Worm (Caenorhabditis elegans) whole organism, L2 larva: ENCODE results near the gene F56A8.4.

ENCODE experiments used
- C34F6.9 ChIP-seq: fragments of 150-350 bp; optimal IDR thresholded peaks from 2 replicates; lab custom pipeline; 2014; ENCODE audit warnings: missing biosample characterization, missing genetic modification characterization
- F13H6.1 ChIP-seq: sonication (generic microtip); optimal IDR thresholded peaks from 2 replicates; lab custom pipeline; 2016; ENCODE audit warnings: missing genetic modification characterization, missing compliant biosample characterization
- R02D3.7 ChIP-seq: fragments of 150-350 bp; optimal IDR thresholded peaks from 2 replicates; lab custom pipeline; 2014; ENCODE audit warnings: missing biosample characterization, missing genetic modification characterization
- Y55F3AM.14 ChIP-seq: fragments of 200-800 bp; sonication (Bioruptor generic); optimal IDR thresholded peaks from 2 replicates; lab custom pipeline; 2018; ENCODE audit warnings: mild to moderate bottlenecking, missing genetic modification characterization, missing compliant biosample characterization
- ZK546.5 ChIP-seq: sonication (generic microtip); optimal IDR thresholded peaks from 2 replicates; lab custom pipeline; 2017; ENCODE audit warnings: missing biosample characterization, missing genetic modification characterization
- alr-1 ChIP-seq: fragments of 150-350 bp; optimal IDR thresholded peaks from 2 replicates; lab custom pipeline; 2014; ENCODE audit warnings: missing biosample characterization, missing genetic modification characterization
- aly-2 ChIP-seq: fragments of 150-350 bp; optimal IDR thresholded peaks from 2 replicates; lab custom pipeline; 2014; ENCODE audit warnings: missing biosample characterization, missing genetic modification characterization
- blmp-1 ChIP-seq: sonication (generic microtip); optimal IDR thresholded peaks from 2 replicates; lab custom pipeline; 2017; ENCODE audit warnings: missing genetic modification characterization, mild to moderate bottlenecking, missing compliant biosample characterization, antibody characterized with exemption, moderate library complexity; ENCODE audit not compliant: insufficient read depth
- ceh-16 ChIP-seq: fragments of 150-350 bp; optimal IDR thresholded peaks from 2 replicates; lab custom pipeline; 2014; ENCODE audit warnings: missing biosample characterization, missing genetic modification characterization
- ceh-82 ChIP-seq: fragments of 150-350 bp; optimal IDR thresholded peaks from 2 replicates; lab custom pipeline; 2014; ENCODE audit warnings: missing biosample characterization, missing genetic modification characterization
- crh-2 ChIP-seq: sonication (generic microtip); optimal IDR thresholded peaks from 2 replicates; lab custom pipeline; 2017; ENCODE audit warnings: missing biosample characterization, missing genetic modification characterization
- dmd-4 ChIP-seq: sonication (generic microtip); optimal IDR thresholded peaks from 2 replicates; lab custom pipeline; 2017; ENCODE audit warnings: missing biosample characterization, missing genetic modification characterization
- fos-1 ChIP-seq: fragments of 150-350 bp; optimal IDR thresholded peaks from 2 replicates; lab custom pipeline; 2014; ENCODE audit warnings: missing biosample characterization, missing genetic modification characterization
- gmeb-1 ChIP-seq: fragments of 150-350 bp; optimal IDR thresholded peaks from 2 replicates; lab custom pipeline; 2014; ENCODE audit warnings: missing biosample characterization, missing genetic modification characterization
- lin-11 ChIP-seq: fragments of 150-350 bp; sonication (generic microtip); optimal IDR thresholded peaks from 2 replicates; lab custom pipeline; 2014; ENCODE audit warnings: missing biosample characterization, missing genetic modification characterization, inconsistent platforms, mixed read lengths
- lin-13 ChIP-seq: fragments of 150-350 bp; optimal IDR thresholded peaks from 2 replicates; lab custom pipeline; 2014; ENCODE audit warnings: missing biosample characterization, missing genetic modification reagents, missing genetic modification characterization
- lin-39 ChIP-seq: fragments of 150-350 bp; optimal IDR thresholded peaks from 2 replicates; lab custom pipeline; 2014; ENCODE audit warnings: missing biosample characterization, missing genetic modification reagents, missing genetic modification characterization
- lsy-2 ChIP-seq, 2 experiments: fragments of 150-350 bp in 1 of 2; sonication (generic microtip) in 1 of 2; optimal IDR thresholded peaks; 2 replicates each; lab custom pipeline; 2014 to 2017; ENCODE audit warnings: missing biosample characterization in 2 of 2, missing genetic modification characterization in 2 of 2
- mab-5 ChIP-seq: fragments of 150-350 bp; optimal IDR thresholded peaks from 2 replicates; lab custom pipeline; 2014; ENCODE audit warnings: missing biosample characterization, missing genetic modification characterization
- mbf-1 ChIP-seq: sonication (generic microtip); optimal IDR thresholded peaks from 2 replicates; lab custom pipeline; 2017; ENCODE audit warnings: missing biosample characterization, missing genetic modification characterization
- mdl-1 ChIP-seq, 2 experiments: fragments of 150-350 bp in 1 of 2; sonication (generic microtip) in 1 of 2; optimal IDR thresholded peaks; 2 replicates each; lab custom pipeline; 2017; ENCODE audit warnings: missing biosample characterization in 2 of 2, missing genetic modification characterization in 2 of 2
- nhr-10 ChIP-seq: sonication (generic microtip); optimal IDR thresholded peaks from 2 replicates; lab custom pipeline; 2017; ENCODE audit warnings: missing biosample characterization, missing genetic modification characterization
- nhr-11 ChIP-seq: fragments of 150-350 bp; optimal IDR thresholded peaks from 2 replicates; lab custom pipeline; 2014; ENCODE audit warnings: missing biosample characterization, missing genetic modification characterization
- nhr-12 ChIP-seq: fragments of 150-350 bp; optimal IDR thresholded peaks from 2 replicates; lab custom pipeline; 2014; ENCODE audit warnings: missing biosample characterization, missing genetic modification characterization
- nhr-129 ChIP-seq: fragments of 150-350 bp; optimal IDR thresholded peaks from 2 replicates; lab custom pipeline; 2014; ENCODE audit warnings: missing biosample characterization, missing genetic modification characterization
- nhr-21 ChIP-seq: fragments of 150-350 bp; optimal IDR thresholded peaks from 2 replicates; lab custom pipeline; 2014; ENCODE audit warnings: missing biosample characterization, missing genetic modification characterization
- nhr-23 ChIP-seq: fragments of 150-350 bp; optimal IDR thresholded peaks from 2 replicates; lab custom pipeline; 2014; ENCODE audit warnings: missing biosample characterization, missing genetic modification reagents, missing genetic modification characterization
- nhr-237 ChIP-seq: fragments of 150-350 bp; optimal IDR thresholded peaks from 2 replicates; lab custom pipeline; 2014; ENCODE audit warnings: missing biosample characterization, missing genetic modification characterization
- nhr-25 ChIP-seq: fragments of 150-350 bp; sonication (generic microtip); optimal IDR thresholded peaks from 3 replicates; lab custom pipeline; 2014; ENCODE audit warnings: missing biosample characterization, missing genetic modification characterization
- nhr-6 ChIP-seq: fragments of 150-350 bp; optimal IDR thresholded peaks from 2 replicates; lab custom pipeline; 2014; ENCODE audit warnings: missing biosample characterization, missing genetic modification characterization
- sem-4 ChIP-seq: fragments of 150-350 bp; optimal IDR thresholded peaks from 2 replicates; lab custom pipeline; 2014; ENCODE audit warnings: missing biosample characterization, missing genetic modification reagents, missing genetic modification characterization
- skn-1 ChIP-seq: sonication (generic microtip); optimal IDR thresholded peaks from 2 replicates; lab custom pipeline; 2017; ENCODE audit warnings: missing biosample characterization, missing genetic modification characterization
- sma-3 ChIP-seq: sonication (generic microtip); optimal IDR thresholded peaks from 2 replicates; lab custom pipeline; 2016; ENCODE audit warnings: missing genetic modification reagents, missing genetic modification characterization, missing compliant biosample characterization
- sma-9 ChIP-seq, 2 experiments: fragments of 150-350 bp in 1 of 2; sonication (generic microtip) in 1 of 2; optimal IDR thresholded peaks; 2 replicates each; lab custom pipeline; 2014 to 2016; ENCODE audit warnings: missing genetic modification characterization in 2 of 2, mild to moderate bottlenecking in 1 of 2, missing biosample characterization in 1 of 2, missing compliant biosample characterization in 1 of 2, missing genetic modification reagents in 1 of 2, moderate library complexity in 1 of 2
- snpc-4 ChIP-seq: fragments of 150-350 bp; optimal IDR thresholded peaks from 2 replicates; lab custom pipeline; 2014; ENCODE audit warnings: missing biosample characterization, missing genetic modification characterization
- unc-55 ChIP-seq: fragments of 150-350 bp; sonication (generic microtip); optimal IDR thresholded peaks from 3 replicates; lab custom pipeline; 2014; ENCODE audit warnings: missing biosample characterization, missing genetic modification reagents, missing genetic modification characterization
- unc-62 ChIP-seq: fragments of 150-350 bp; optimal IDR thresholded peaks from 2 replicates; lab custom pipeline; 2014; ENCODE audit warnings: missing biosample characterization, missing genetic modification reagents, missing genetic modification characterization
- zag-1 ChIP-seq: fragments of 150-350 bp; optimal IDR thresholded peaks from 2 replicates; lab custom pipeline; 2014; ENCODE audit warnings: missing biosample characterization, missing genetic modification characterization
- ztf-1 ChIP-seq: fragments of 200-800 bp; sonication (Bioruptor generic); conservative IDR thresholded peaks from 2 replicates; pipeline ENCODE4 v1.3.6; 2022; ENCODE audit warnings: missing genetic modification characterization, missing compliant biosample characterization
- ztf-11 ChIP-seq: sonication (generic microtip); optimal IDR thresholded peaks from 2 replicates; lab custom pipeline; 2017; ENCODE audit warnings: missing biosample characterization, missing genetic modification characterization
- ztf-4 ChIP-seq: fragments of 150-350 bp; optimal IDR thresholded peaks from 2 replicates; lab custom pipeline; 2014; ENCODE audit warnings: missing biosample characterization, missing genetic modification characterization

The F56A8.4 gene

ce11 chrIII:13301983-13302382 is 38.9 kb downstream of the F56A8.4 start:
- no peak for TF ChIP-seq unc-55 (GFP tag; lab: Kevin White, UChicago)
- no peak for TF ChIP-seq aly-2 (tag; lab: Kevin White, UChicago)
- no peak for TF ChIP-seq fos-1 (tag; lab: Kevin White, UChicago)
- no peak for TF ChIP-seq nhr-11
- TF ChIP-seq lsy-2 (tag; optimal IDR thresholded peaks at IDR 0.05; lab: Kevin White, UChicago) = no peak

DNA sequence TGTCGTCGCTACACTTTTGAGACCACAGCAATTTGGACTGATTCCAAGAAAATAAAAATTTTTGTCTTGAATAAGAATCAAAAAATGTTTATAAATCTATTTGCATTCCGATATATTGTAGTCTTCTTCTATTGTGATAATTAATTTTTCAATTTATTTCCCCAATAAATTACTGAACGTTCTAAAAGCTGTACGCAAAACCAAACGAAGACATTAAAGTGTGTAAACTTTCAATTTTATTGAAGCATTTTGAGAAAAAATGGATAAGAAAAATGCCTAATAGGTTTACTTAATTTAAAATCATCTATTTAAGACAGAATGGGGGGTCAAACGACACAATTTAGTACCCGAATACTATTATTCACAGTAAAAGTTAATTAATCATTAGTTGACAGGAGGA is 39.5 kb downstream of the F56A8.4 start:
- no peak for TF ChIP-seq mbf-1
- no peak for TF ChIP-seq nhr-10 (tag; lab: Kevin White, UChicago)
- no peak for TF ChIP-seq ztf-4 (tag; lab: Kevin White, UChicago)
- no peak for TF ChIP-seq nhr-6 (tag; lab: Kevin White, UChicago)
- TF ChIP-seq ceh-82 = no peak
- no peak for TF ChIP-seq C34F6.9 (tag; lab: Kevin White, UChicago)
- no peak for TF ChIP-seq alr-1 (tag; lab: Kevin White, UChicago)

- TF ChIP-seq lin-11 (tag; lab: Kevin White, UChicago) = no peak
- no peak for TF ChIP-seq nhr-12 (tag; lab: Kevin White, UChicago)
- TF ChIP-seq ceh-16 = no peak
- TF ChIP-seq crh-2 (tag; lab: Kevin White, UChicago) = no peak
- no peak for TF ChIP-seq ceh-82
- TF ChIP-seq dmd-4 (tag; lab: Kevin White, UChicago) = no peak
- no peak for TF ChIP-seq nhr-25 (tag; lab: Kevin White, UChicago)
- no peak for TF ChIP-seq alr-1 (tag; lab: Kevin White, UChicago)
- TF ChIP-seq R02D3.7 (tag; lab: Kevin White, UChicago) = no peak
- TF ChIP-seq nhr-23 (tag; lab: Kevin White, UChicago) = no peak
- TF ChIP-seq skn-1 (tag; lab: Kevin White, UChicago) = no peak
- TF ChIP-seq ZK546.5 (tag; lab: Kevin White, UChicago) = no peak
- TF ChIP-seq unc-55 (GFP tag; lab: Kevin White, UChicago) = no peak
- no peak for TF ChIP-seq ztf-4 (tag; lab: Kevin White, UChicago)
- TF ChIP-seq nhr-129 (tag; lab: Kevin White, UChicago) = no peak
- no peak for TF ChIP-seq lin-13 (GFP tag; lab: Kevin White, UChicago)
- no peak for TF ChIP-seq mdl-1 (tag; optimal IDR thresholded peaks at IDR 0.05; lab: Kevin White, UChicago)
- no peak for TF ChIP-seq sma-3 (GFP tag; lab: Kevin White, UChicago)
- TF ChIP-seq sma-9 (GFP tag; optimal IDR thresholded peaks at IDR 0.05; lab: Kevin White, UChicago) = no peak
- no peak for TF ChIP-seq sma-9 (tag; optimal IDR thresholded peaks at IDR 0.05; lab: Kevin White, UChicago)
Measured at ce11 chrIII:13305537-13305936, 42.5 kb downstream of the F56A8.4 start.

DNA sequence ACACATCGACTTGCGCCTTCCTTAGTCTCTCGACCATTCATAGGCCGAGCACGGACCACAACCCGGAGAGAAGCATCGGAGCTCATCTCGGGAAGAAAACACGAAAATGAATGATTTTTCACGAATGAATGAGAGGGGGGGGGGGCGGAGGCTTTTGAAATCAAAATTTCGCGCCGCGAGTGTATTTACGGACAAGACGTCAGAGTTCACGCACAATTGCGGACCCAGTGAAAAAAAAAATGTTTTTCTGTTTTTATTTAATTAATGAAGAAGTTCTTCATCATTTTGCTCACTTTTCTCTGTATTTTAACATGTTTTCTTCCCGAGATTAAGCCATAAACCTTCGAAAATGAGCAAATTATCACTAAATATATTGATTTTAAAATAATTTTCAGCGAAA is 44.0 kb downstream of the F56A8.4 start, which contains the start of the genes klp-19 and slc-36.1:
TSS of gene klp-19 (minus strand) at position 153 of the 400 bp plus-strand sequence.
TSS of gene slc-36.1 (plus strand) at position 396 of the 400 bp plus-strand sequence.
- TF ChIP-seq C34F6.9 (tag; lab: Kevin White, UChicago) (peak; percentile 71), gmeb-1 (tag; lab: Kevin White, UChicago) (peak; percentile 62), nhr-25 (tag; lab: Kevin White, UChicago) (peak; percentile 13), sma-3 (GFP tag; lab: Kevin White, UChicago) (no peak), nhr-11 (no peak), sma-9 (GFP tag; optimal IDR thresholded peaks at IDR 0.05; lab: Kevin White, UChicago) (no peak), sma-9 (tag; optimal IDR thresholded peaks at IDR 0.05; lab: Kevin White, UChicago) (no peak), crh-2 (tag; lab: Kevin White, UChicago) (peak; percentile 19), ztf-1 (GFP tag; lab: Robert Waterston, UW) (no peak), unc-55 (GFP tag; lab: Kevin White, UChicago) (peak; percentile 70)

DNA sequence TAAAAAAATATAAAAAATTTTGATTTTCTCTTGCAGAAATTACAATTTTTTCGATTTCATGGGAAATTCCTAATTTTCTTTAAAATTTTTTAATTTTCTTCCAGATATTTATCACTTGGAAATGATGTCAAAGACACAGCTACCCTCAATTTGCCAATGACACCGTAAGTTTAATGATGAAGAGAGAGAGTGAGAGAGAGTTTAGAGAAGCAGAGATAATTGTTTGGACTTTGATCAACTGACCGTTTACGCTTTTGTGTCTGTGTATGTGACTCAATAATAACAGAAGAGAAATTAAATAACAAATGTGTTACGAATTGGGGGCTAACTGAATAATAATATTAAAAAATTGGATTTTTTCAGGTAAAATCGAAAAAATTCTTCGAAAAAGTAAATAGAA is 47.5 kb downstream of the F56A8.4 start:
- TF ChIP-seq nhr-10 (tag; lab: Kevin White, UChicago) (no peak), crh-2 (tag; lab: Kevin White, UChicago) (peak; percentile 48), sma-9 (GFP tag; optimal IDR thresholded peaks at IDR 0.05; lab: Kevin White, UChicago) (no peak), sma-9 (tag; optimal IDR thresholded peaks at IDR 0.05; lab: Kevin White, UChicago) (no peak), nhr-12 (tag; lab: Kevin White, UChicago) (no peak), zag-1 (no peak), sem-4 (tag; lab: Kevin White, UChicago) (no peak), Y55F3AM.14 (no peak), blmp-1 (tag; lab: Kevin White, UChicago) (no peak), ceh-16 (no peak), ZK546.5 (tag; lab: Kevin White, UChicago) (no peak), ztf-1 (GFP tag; lab: Robert Waterston, UW) (no peak), nhr-11 (no peak), dmd-4 (tag; lab: Kevin White, UChicago) (no peak), R02D3.7 (tag; lab: Kevin White, UChicago) (no peak), ztf-11 (tag; lab: Kevin White, UChicago) (no peak), ceh-82 (no peak), snpc-4 (tag; lab: Kevin White, UChicago) (no peak), F13H6.1 (tag; lab: Kevin White, UChicago) (no peak), sma-3 (GFP tag; lab: Kevin White, UChicago) (no peak), nhr-25 (tag; lab: Kevin White, UChicago) (peak; percentile 32), mab-5 (tag; lab: Kevin White, UChicago) (no peak), gmeb-1 (tag; lab: Kevin White, UChicago) (peak; percentile 36), nhr-23 (tag; lab: Kevin White, UChicago) (no peak), nhr-21 (no peak), lin-13 (GFP tag; lab: Kevin White, UChicago) (no peak), unc-62 (GFP tag; lab: Kevin White, UChicago) (no peak), nhr-237 (tag; lab: Kevin White, UChicago) (no peak), lin-39 (tag; lab: Kevin White, UChicago) (no peak)
